Worm (Caenorhabditis elegans) whole organism, L4/young adult: ENCODE data around the gene C29E4.13.

ENCODE experiments used
- W03F9.2 ChIP-seq: fragments of 150-350 bp; optimal IDR thresholded peaks from 2 replicates; lab custom pipeline; 2014; ENCODE audit warnings: missing biosample characterization, missing genetic modification characterization
- dao-5 ChIP-seq: sonication (generic microtip); optimal IDR thresholded peaks from 2 replicates; lab custom pipeline; 2016; ENCODE audit warnings: missing genotype, missing genetic modification characterization, moderate library complexity, missing compliant biosample characterization
- him-1 ChIP-seq: sonication (generic microtip); optimal IDR thresholded peaks from 2 replicates; lab custom pipeline; 2016; ENCODE audit warnings: missing genotype, missing genetic modification reagents, missing genetic modification characterization, missing compliant biosample characterization

C29E4.13 gene

ce11 chrIII:7956965-7957364, 28.4 kb upstream of the C29E4.13 start, which contains the start of gene C29E4.9:
TSS of gene C29E4.9 (minus strand) at chrIII:7957065.
- no peak for TF ChIP-seq him-1 (tag; lab: Kevin White, UChicago)
- no peak for TF ChIP-seq dao-5 (tag; lab: Kevin White, UChicago)

- no peak for TF ChIP-seq dao-5 (tag; lab: Kevin White, UChicago)
- no peak for TF ChIP-seq him-1 (tag; lab: Kevin White, UChicago)
- TF ChIP-seq W03F9.2 (tag; lab: Kevin White, UChicago) = no peak
Measured at ce11 chrIII:7953208-7953607, 24.7 kb upstream of the C29E4.13 start, which contains the start of gene let-754. TSS of gene let-754 (minus strand) at chrIII:7953308.

ce11 chrIII:7952077-7952765, 23.7 kb upstream of the C29E4.13 start, which contains the start of gene C29E4.15:
TSS of gene C29E4.15 (plus strand) at chrIII:7952623.
- TF ChIP-seq him-1 (tag; lab: Kevin White, UChicago) (no peak), W03F9.2 (tag; lab: Kevin White, UChicago) (no peak), dao-5 (tag; lab: Kevin White, UChicago) (no peak)

- TF ChIP-seq W03F9.2 (tag; lab: Kevin White, UChicago) = no peak
- no peak for TF ChIP-seq him-1 (tag; lab: Kevin White, UChicago)
- TF ChIP-seq dao-5 (tag; lab: Kevin White, UChicago) = no peak
Measured at ce11 chrIII:7950447-7950846, 21.9 kb upstream of the C29E4.13 start.

- TF ChIP-seq dao-5 (tag; lab: Kevin White, UChicago) (no peak), W03F9.2 (tag; lab: Kevin White, UChicago) (no peak), him-1 (tag; lab: Kevin White, UChicago) (no peak)
Measured at ce11 chrIII:7948802-7949201, 20.3 kb upstream of the C29E4.13 start, which contains the start of gene col-90. TSS of gene col-90 (plus strand) at chrIII:7948838.

ce11 chrIII:7947677-7948076, 19.2 kb upstream of the C29E4.13 start:
- TF ChIP-seq him-1 (tag; lab: Kevin White, UChicago) = no peak

- TF ChIP-seq W03F9.2 (tag; lab: Kevin White, UChicago) = no peak
- no peak for TF ChIP-seq him-1 (tag; lab: Kevin White, UChicago)
- no peak for TF ChIP-seq dao-5 (tag; lab: Kevin White, UChicago)
Measured at ce11 chrIII:7946968-7947491, 18.5 kb upstream of the C29E4.13 start, which contains the start of gene gsto-1. TSS of gene gsto-1 (minus strand) at chrIII:7947018.

- TF ChIP-seq him-1 (tag; lab: Kevin White, UChicago) (no peak), dao-5 (tag; lab: Kevin White, UChicago) (no peak), W03F9.2 (tag; lab: Kevin White, UChicago) (no peak)
Measured at ce11 chrIII:7941417-7941816, 12.9 kb upstream of the C29E4.13 start, which contains the start of gene kle-2. TSS of gene kle-2 (plus strand) at chrIII:7941717.

ce11 chrIII:7940819-7941218, 12.3 kb upstream of the C29E4.13 start, which contains the start of gene C29E4.12:
TSS of gene C29E4.12 (plus strand) at chrIII:7941151.
- no peak for TF ChIP-seq W03F9.2 (tag; lab: Kevin White, UChicago)
- TF ChIP-seq dao-5 (tag; lab: Kevin White, UChicago) = no peak
- no peak for TF ChIP-seq him-1 (tag; lab: Kevin White, UChicago)

ce11 chrIII:7937548-7937947, 9.0 kb upstream of the C29E4.13 start, which contains the start of gene C29E4.10:
TSS of gene C29E4.10 (plus strand) at chrIII:7937848.
- TF ChIP-seq dao-5 (tag; lab: Kevin White, UChicago) (no peak), W03F9.2 (tag; lab: Kevin White, UChicago) (no peak), him-1 (tag; lab: Kevin White, UChicago) (no peak)

- no peak for TF ChIP-seq W03F9.2 (tag; lab: Kevin White, UChicago)
- TF ChIP-seq dao-5 (tag; lab: Kevin White, UChicago) = no peak
- TF ChIP-seq him-1 (tag; lab: Kevin White, UChicago) = no peak
Measured at ce11 chrIII:7933235-7933634, 4.7 kb upstream of the C29E4.13 start, which contains the start of gene ran-2. TSS of gene ran-2 (plus strand) at chrIII:7933535.

ce11 chrIII:7925968-7926367, 2.5 kb downstream of the C29E4.13 start:
- TF ChIP-seq W03F9.2 (tag; lab: Kevin White, UChicago) (no peak), dao-5 (tag; lab: Kevin White, UChicago) (no peak), him-1 (tag; lab: Kevin White, UChicago) (no peak)

- no peak for TF ChIP-seq him-1 (tag; lab: Kevin White, UChicago)
- no peak for TF ChIP-seq W03F9.2 (tag; lab: Kevin White, UChicago)
- TF ChIP-seq dao-5 (tag; lab: Kevin White, UChicago) = no peak
Measured at ce11 chrIII:7924821-7925220, 3.7 kb downstream of the C29E4.13 start, which contains the start of gene tag-250. TSS of gene tag-250 (minus strand) at chrIII:7924921.
